Worm (Caenorhabditis elegans) whole organism, L3 larva: ENCODE measurements around the gene F59H6.14.
"Not testable (repeated sequence)": the region's sequence is repeated elsewhere in the genome, so short reads cannot be mapped to it uniquely, and the experiment has no call there.

ENCODE experiments used
- R02D3.7 ChIP-seq: fragments of 150-350 bp; optimal IDR thresholded peaks from 2 replicates; lab custom pipeline; 2014; ENCODE audit warnings: missing biosample characterization, missing genetic modification characterization
- aly-2 ChIP-seq: fragments of 150-350 bp; optimal IDR thresholded peaks from 2 replicates; lab custom pipeline; 2014; ENCODE audit warnings: missing biosample characterization, missing genetic modification characterization
- ceh-16 ChIP-seq: sonication (generic microtip); optimal IDR thresholded peaks from 2 replicates; lab custom pipeline; 2017; ENCODE audit warnings: missing biosample characterization, missing genetic modification characterization
- ceh-28 ChIP-seq: fragments of 150-350 bp; optimal IDR thresholded peaks from 2 replicates; lab custom pipeline; 2014; ENCODE audit warnings: missing biosample characterization, missing genetic modification reagents, missing genetic modification characterization
- ceh-82 ChIP-seq: fragments of 150-350 bp; optimal IDR thresholded peaks from 2 replicates; lab custom pipeline; 2014; ENCODE audit warnings: missing biosample characterization, missing genetic modification characterization
- egl-5 ChIP-seq: fragments of 150-350 bp; optimal IDR thresholded peaks from 2 replicates; lab custom pipeline; 2017; ENCODE audit warnings: missing biosample characterization, missing genetic modification reagents, missing genetic modification characterization, inconsistent platforms
- eor-1 ChIP-seq, 2 experiments: fragments of 150-350 bp; optimal IDR thresholded peaks; 2 replicates each; lab custom pipeline; 2014 to 2018; ENCODE audit warnings: missing biosample characterization in 2 of 2, missing genetic modification characterization in 2 of 2
- fkh-10 ChIP-seq: sonication (generic microtip); optimal IDR thresholded peaks from 2 replicates; lab custom pipeline; 2017; ENCODE audit warnings: missing biosample characterization, missing genetic modification reagents, missing genetic modification characterization
- fkh-2 ChIP-seq: fragments of 150-350 bp; optimal IDR thresholded peaks from 2 replicates; lab custom pipeline; 2014; ENCODE audit warnings: missing biosample characterization, missing genetic modification reagents, missing genetic modification characterization
- hmg-11 ChIP-seq: sonication (generic microtip); optimal IDR thresholded peaks from 2 replicates; lab custom pipeline; 2016; ENCODE audit warnings: missing genetic modification characterization, missing compliant biosample characterization
- jun-1 ChIP-seq: fragments of 150-350 bp; optimal IDR thresholded peaks from 2 replicates; lab custom pipeline; 2014; ENCODE audit warnings: missing biosample characterization, missing genetic modification reagents, missing genetic modification characterization
- lin-39 ChIP-seq: fragments of 150-350 bp; optimal IDR thresholded peaks from 2 replicates; lab custom pipeline; 2018; ENCODE audit warnings: missing biosample characterization, missing genetic modification reagents, missing genetic modification characterization
- lsy-12 ChIP-seq: sonication (generic microtip); optimal IDR thresholded peaks from 2 replicates; lab custom pipeline; 2016; ENCODE audit warnings: mild to moderate bottlenecking, missing genetic modification characterization, missing compliant biosample characterization
- mml-1 ChIP-seq: fragments of 150-350 bp; sonication (generic microtip); optimal IDR thresholded peaks from 3 replicates; lab custom pipeline; 2014; ENCODE audit warnings: missing biosample characterization, missing genetic modification characterization
- nhr-11 ChIP-seq: fragments of 150-350 bp; optimal IDR thresholded peaks from 2 replicates; lab custom pipeline; 2014; ENCODE audit warnings: missing biosample characterization, missing genetic modification characterization
- nhr-12 ChIP-seq: fragments of 150-350 bp; optimal IDR thresholded peaks from 2 replicates; lab custom pipeline; 2014; ENCODE audit warnings: missing biosample characterization, missing genetic modification characterization
- nhr-23 ChIP-seq: fragments of 150-350 bp; optimal IDR thresholded peaks from 2 replicates; lab custom pipeline; 2014; ENCODE audit warnings: missing biosample characterization, missing genetic modification reagents, missing genetic modification characterization
- nhr-25 ChIP-seq: sonication (generic microtip); optimal IDR thresholded peaks from 2 replicates; lab custom pipeline; 2017; ENCODE audit warnings: missing biosample characterization, missing genetic modification characterization
- nhr-43 ChIP-seq: sonication (generic microtip); optimal IDR thresholded peaks from 2 replicates; lab custom pipeline; 2016; ENCODE audit warnings: mild to moderate bottlenecking, missing genetic modification characterization, missing compliant biosample characterization; ENCODE audit not compliant: poor library complexity, severe bottlenecking
- nhr-67 ChIP-seq: fragments of 150-350 bp; optimal IDR thresholded peaks from 2 replicates; lab custom pipeline; 2014; ENCODE audit warnings: missing biosample characterization, missing genetic modification characterization
- nhr-76 ChIP-seq: fragments of 150-350 bp; sonication (generic microtip); optimal IDR thresholded peaks from 5 replicates; lab custom pipeline; 2014; ENCODE audit warnings: missing biosample characterization, missing genetic modification characterization
- nhr-77 ChIP-seq: fragments of 150-350 bp; optimal IDR thresholded peaks from 2 replicates; lab custom pipeline; 2014; ENCODE audit warnings: missing biosample characterization, missing genetic modification characterization
- pqm-1 ChIP-seq: fragments of 150-350 bp; optimal IDR thresholded peaks from 2 replicates; lab custom pipeline; 2017; ENCODE audit warnings: missing biosample characterization, missing genetic modification characterization, inconsistent platforms
- sea-2 ChIP-seq: fragments of 150-350 bp; sonication (generic microtip); optimal IDR thresholded peaks from 4 replicates; lab custom pipeline; 2014; ENCODE audit warnings: missing biosample characterization, missing genetic modification reagents, missing genetic modification characterization
- snpc-4 ChIP-seq: fragments of 150-350 bp; optimal IDR thresholded peaks from 2 replicates; lab custom pipeline; 2014; ENCODE audit warnings: missing biosample characterization, missing genetic modification characterization
- tbx-2 ChIP-seq: sonication (generic microtip); optimal IDR thresholded peaks from 2 replicates; lab custom pipeline; 2016; ENCODE audit warnings: mild to moderate bottlenecking, missing genetic modification characterization, missing compliant biosample characterization
- unc-39 ChIP-seq: sonication (generic microtip); optimal IDR thresholded peaks from 4 replicates; lab custom pipeline; 2017; ENCODE audit warnings: missing biosample characterization, missing genetic modification characterization
- unc-62 ChIP-seq: fragments of 150-350 bp; sonication (generic microtip); optimal IDR thresholded peaks from 4 replicates; lab custom pipeline; 2014; ENCODE audit warnings: missing biosample characterization, missing genetic modification reagents, missing genetic modification characterization
- zag-1 ChIP-seq: fragments of 150-350 bp; optimal IDR thresholded peaks from 2 replicates; lab custom pipeline; 2014; ENCODE audit warnings: missing biosample characterization, missing genetic modification characterization
- ztf-11 ChIP-seq: fragments of 150-350 bp; optimal IDR thresholded peaks from 2 replicates; lab custom pipeline; 2014; ENCODE audit warnings: missing biosample characterization, missing genetic modification characterization
- ztf-4 ChIP-seq: fragments of 150-350 bp; optimal IDR thresholded peaks from 2 replicates; lab custom pipeline; 2014; ENCODE audit warnings: missing biosample characterization, missing genetic modification characterization

The F59H6.14 gene

DNA sequence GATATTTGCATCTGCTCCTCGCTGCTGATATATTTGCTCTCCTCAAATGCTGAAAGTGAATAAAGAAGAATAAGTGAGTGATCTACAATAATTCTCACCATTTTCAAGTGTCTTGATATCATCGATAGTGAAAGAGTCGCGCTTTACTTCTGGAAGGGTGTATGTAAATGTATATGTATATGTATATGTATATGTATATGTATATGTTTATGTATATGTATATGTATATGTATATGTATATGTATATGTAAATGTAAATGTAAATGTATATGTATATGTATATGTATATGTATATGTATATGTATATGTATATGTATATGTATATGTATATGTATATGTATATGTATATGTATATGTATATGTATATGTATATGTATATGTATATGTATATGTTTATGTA lies 32.7 kb upstream of the F59H6.14 start, which contains the start of gene ceh-84:
ceh-84 (minus strand) TSS at position 101 of the 400 bp plus-strand sequence.
- TF ChIP-seq zag-1, ceh-82, nhr-25 (tag; lab: Kevin White, UChicago): not testable (repeated sequence)

ce11 chrII:2011179-2011578 lies 22.2 kb upstream of the F59H6.14 start:
- TF ChIP-seq nhr-77 (tag; lab: Kevin White, UChicago) (no peak), nhr-43 (no peak), pqm-1 (no peak), zag-1 (tag; lab: Kevin White, UChicago) (no peak), hmg-11 (no peak), nhr-11 (tag; lab: Kevin White, UChicago) (no peak), sea-2 (GFP tag; lab: Kevin White, UChicago) (no peak), ceh-16 (tag; lab: Kevin White, UChicago) (no peak), ztf-11 (tag; lab: Kevin White, UChicago) (no peak), fkh-2 (tag; lab: Kevin White, UChicago) (no peak), nhr-76 (tag; lab: Kevin White, UChicago) (no peak), lsy-12 (tag; lab: Kevin White, UChicago) (no peak), ceh-82 (tag; lab: Kevin White, UChicago) (no peak), eor-1 (tag; optimal IDR thresholded peaks at IDR 0.05; lab: Kevin White, UChicago) (no peak), nhr-23 (no peak), snpc-4 (tag; lab: Kevin White, UChicago) (no peak), ceh-28 (tag; lab: Kevin White, UChicago) (no peak)

- no peak for TF ChIP-seq nhr-12
- no peak for TF ChIP-seq aly-2 (tag; lab: Kevin White, UChicago)
- no peak for TF ChIP-seq ceh-16 (tag; lab: Kevin White, UChicago)
- TF ChIP-seq unc-62 (GFP tag; lab: Kevin White, UChicago), result no peak
These were observed 20.7 kb upstream of the F59H6.14 start, which contains the start of gene F59H6.15 for ce11 chrII:2012698-2013097. Gene F59H6.15 (plus strand): TSS chrII:2012998.

DNA sequence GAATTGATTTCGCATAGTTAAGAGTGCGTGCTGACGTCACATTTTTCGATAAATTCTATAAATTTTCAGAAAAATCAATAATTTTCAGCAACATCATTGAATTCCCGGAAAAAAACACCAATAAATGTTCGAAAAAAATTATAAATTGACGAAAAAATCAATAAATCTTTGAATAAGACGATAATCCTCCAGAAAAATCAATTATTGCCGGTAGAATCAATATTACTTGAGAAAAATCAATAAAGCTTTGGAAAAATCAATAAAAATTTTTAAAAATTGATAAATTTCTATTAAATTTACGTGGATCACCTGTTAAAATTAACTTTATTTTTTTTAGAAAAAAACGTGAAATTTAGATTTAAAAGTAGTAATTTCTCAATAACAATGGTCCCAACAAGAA lies 19.5 kb upstream of the F59H6.14 start:
- no peak for TF ChIP-seq nhr-25 (tag; lab: Kevin White, UChicago)
- TF ChIP-seq ceh-28 (tag; lab: Kevin White, UChicago), result peak; percentile 76
- TF ChIP-seq unc-39 (tag; lab: Kevin White, UChicago), result no peak
- TF ChIP-seq aly-2 (tag; lab: Kevin White, UChicago), result no peak
- TF ChIP-seq ztf-11 (tag; lab: Kevin White, UChicago), result no peak
- no peak for TF ChIP-seq mml-1 (tag; lab: Kevin White, UChicago)
- no peak for TF ChIP-seq nhr-23

DNA sequence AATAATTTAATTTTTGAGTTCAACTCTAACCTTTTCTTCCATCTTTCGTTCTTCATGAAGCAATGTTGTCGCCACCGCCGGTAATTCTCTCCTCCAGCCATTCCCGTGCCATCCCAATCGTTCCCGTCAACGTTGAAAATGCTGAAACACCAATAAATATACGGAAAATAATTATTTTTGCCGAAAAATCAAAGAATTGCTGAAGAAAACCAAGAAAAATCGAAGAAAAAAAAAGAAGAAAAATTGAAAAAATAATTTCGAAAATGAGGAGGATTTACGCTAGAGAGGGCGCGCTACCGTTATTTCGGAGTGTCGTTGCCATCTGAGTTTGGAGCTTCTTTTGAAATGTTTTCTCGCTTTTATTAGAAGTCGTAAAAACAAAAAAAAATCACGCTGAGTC lies 9.9 kb upstream of the F59H6.14 start, which contains the start of gene cya-2:
cya-2 (minus strand) TSS at position 101 of the 400 bp plus-strand sequence.
- not testable (repeated sequence) for TF ChIP-seq R02D3.7; fkh-10 (GFP tag; lab: Kevin White, UChicago); nhr-25 (tag; lab: Kevin White, UChicago)

DNA sequence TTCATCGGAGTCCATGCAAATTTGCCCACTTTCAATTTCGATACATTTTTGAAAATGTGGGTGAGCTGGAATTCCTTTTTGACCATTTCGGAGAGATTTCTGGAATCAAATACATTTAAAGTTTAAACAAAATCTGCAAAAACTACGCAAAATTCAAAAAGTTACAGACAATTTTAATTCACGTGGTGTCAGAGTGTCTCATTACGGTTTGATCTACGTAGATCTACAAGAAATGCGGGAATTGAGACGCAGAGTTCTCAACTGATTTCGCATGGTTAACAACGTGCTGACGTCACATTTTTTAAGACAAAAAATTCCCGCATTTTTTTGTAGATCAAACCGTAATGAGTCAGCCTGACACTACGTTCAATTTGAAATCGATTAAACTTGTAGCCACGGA lies 6.9 kb upstream of the F59H6.14 start, which contains the start of gene bath-21:
bath-21 (minus strand) TSS at position 101 of the 400 bp plus-strand sequence.
- TF ChIP-seq lin-39 (tag; lab: Kevin White, UChicago) (no peak), ceh-28 (tag; lab: Kevin White, UChicago) (no peak), mml-1 (tag; lab: Kevin White, UChicago) (no peak)

DNA sequence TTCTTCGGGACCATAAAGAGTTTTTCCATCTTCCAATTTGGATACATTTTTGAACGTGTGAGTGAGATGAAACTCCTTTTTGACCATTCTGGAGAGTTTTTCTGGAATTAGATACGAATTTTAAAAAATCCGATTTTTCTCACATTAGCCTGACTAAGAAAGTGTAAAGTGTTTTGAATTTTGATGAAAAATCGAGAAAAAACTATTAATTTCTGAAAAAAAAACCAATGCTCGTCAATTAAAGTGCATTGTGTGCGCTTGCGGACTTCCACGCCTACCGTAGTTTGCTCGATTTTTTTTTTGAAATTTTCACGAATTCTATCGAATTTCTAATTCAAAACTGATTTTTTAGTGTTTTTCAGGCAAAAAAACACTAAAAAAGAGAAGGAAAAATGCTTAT lies 4.7 kb upstream of the F59H6.14 start, which contains the start of gene bath-1:
bath-1 (minus strand) TSS at position 101 of the 400 bp plus-strand sequence.
- TF ChIP-seq pqm-1 (no peak), lsy-12 (tag; lab: Kevin White, UChicago) (no peak), ztf-4 (tag; lab: Kevin White, UChicago) (no peak), nhr-12 (no peak), tbx-2 (tag; lab: Kevin White, UChicago) (no peak), nhr-67 (tag; lab: Kevin White, UChicago) (no peak), ceh-28 (tag; lab: Kevin White, UChicago) (no peak), hmg-11 (no peak), zag-1 (tag; lab: Kevin White, UChicago) (no peak), unc-62 (GFP tag; lab: Kevin White, UChicago) (no peak), fkh-10 (GFP tag; lab: Kevin White, UChicago) (no peak), egl-5 (no peak), jun-1 (tag; lab: Kevin White, UChicago) (no peak), nhr-77 (tag; lab: Kevin White, UChicago) (no peak), aly-2 (tag; lab: Kevin White, UChicago) (no peak)
